In the genomic region with DNA sequence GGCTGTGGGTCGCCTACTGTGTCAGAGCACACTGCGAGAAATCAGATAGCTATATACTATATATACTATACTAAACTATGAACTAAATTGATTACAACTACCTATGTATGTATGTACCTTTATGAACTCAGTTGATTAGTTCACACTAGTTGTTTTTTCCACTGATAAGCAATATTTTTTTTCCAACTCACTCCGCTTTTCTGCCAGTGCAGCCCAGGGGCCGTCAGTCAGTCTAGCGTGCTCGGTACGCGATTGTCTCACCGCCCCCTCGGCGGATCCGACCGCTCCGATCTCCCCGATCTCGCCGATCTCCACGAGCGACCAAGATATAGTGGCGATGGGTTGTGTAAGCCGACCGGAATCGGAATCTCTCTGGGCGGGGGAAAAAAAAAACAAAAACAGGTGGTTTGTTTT, we compare ENCODE assay signal across 1 fruit fly cellular context.
TF ChIP-seq lines count a peak whose summit lies in the region.

No protein-coding gene starts in this region.

TF ChIP-seq in whole organism, embryonic, 481 proteins besides CTCF, POLR2A, EP300 and RAD21 (continued from another document and continues in another):
- TF ChIP-seq chn (GFP tag; optimal IDR thresholded peaks at IDR 0.05; lab: Kevin White, UChicago), result peak; percentile 22
- TF ChIP-seq CG13287 (GFP tag; IDR thresholded peaks at IDR 0.05; lab: Robert Waterston, UW; ENCODE audit: partially characterized antibody), result no peak; the same call in 1 of the 2 replicates
- peak; percentile 78 for TF ChIP-seq CG17829 (tag; optimal IDR thresholded peaks at IDR 0.05; lab: Kevin White, UChicago)
- no peak for TF ChIP-seq CG30020 (tag; optimal IDR thresholded peaks at IDR 0.05; lab: Kevin White, UChicago)
- peak; percentile 93 for TF ChIP-seq Awh (GFP tag; IDR thresholded peaks at IDR 0.05; lab: Robert Waterston, UW)
- peak; percentile 47 for TF ChIP-seq fd64A (GFP tag; optimal IDR thresholded peaks at IDR 0.05; lab: Kevin White, UChicago)
- peak; percentile 85 for TF ChIP-seq Rx (GFP tag; IDR thresholded peaks at IDR 0.05; lab: Robert Waterston, UW)
- peak; percentile 76 for TF ChIP-seq lilli (GFP tag; optimal IDR thresholded peaks at IDR 0.05; lab: Kevin White, UChicago)
- no peak for TF ChIP-seq Elba2 (GFP tag; optimal IDR thresholded peaks at IDR 0.05; lab: Kevin White, UChicago)
- peak; percentile 47 for TF ChIP-seq emc (GFP tag; optimal IDR thresholded peaks at IDR 0.05; lab: Kevin White, UChicago)
- peak; percentile 73 for TF ChIP-seq CG15011 (GFP tag; optimal IDR thresholded peaks at IDR 0.05; lab: Kevin White, UChicago)
- TF ChIP-seq ERR (GFP tag; optimal IDR thresholded peaks at IDR 0.05; lab: Kevin White, UChicago), result no peak
- peak; percentile 58 for TF ChIP-seq CG18764 (GFP tag; optimal IDR thresholded peaks at IDR 0.05; lab: Kevin White, UChicago)
- TF ChIP-seq CG3847 (GFP tag; IDR thresholded peaks at IDR 0.05; lab: Robert Waterston, UW), result peak; percentile 84
- TF ChIP-seq mam (GFP tag; optimal IDR thresholded peaks at IDR 0.05; lab: Kevin White, UChicago), result peak; percentile 83
- TF ChIP-seq BEAF-32 (GFP tag; optimal IDR thresholded peaks at IDR 0.05; lab: Kevin White, UChicago), result no peak
- no peak for TF ChIP-seq CG4707 (GFP tag; optimal IDR thresholded peaks at IDR 0.05; lab: Kevin White, UChicago)
- peak; percentile 86 for TF ChIP-seq Optix (GFP tag; IDR thresholded peaks at IDR 0.05; lab: Robert Waterston, UW)
- peak; percentile 88 for TF ChIP-seq tap (tag; optimal IDR thresholded peaks at IDR 0.05; lab: Kevin White, UChicago)
- TF ChIP-seq slbo (GFP tag; IDR thresholded peaks at IDR 0.05; lab: Robert Waterston, UW), result peak; percentile 89
- peak; percentile 69 for TF ChIP-seq CG4328 (GFP tag; optimal IDR thresholded peaks at IDR 0.05; lab: Kevin White, UChicago)
- TF ChIP-seq nmo (GFP tag; optimal IDR thresholded peaks at IDR 0.05; lab: Kevin White, UChicago), result peak; percentile 79
- peak; percentile 82 for TF ChIP-seq ken (GFP tag; IDR thresholded peaks at IDR 0.05; lab: Robert Waterston, UW)
- no peak for TF ChIP-seq CG14965 (GFP tag; optimal IDR thresholded peaks at IDR 0.05; lab: Kevin White, UChicago; ENCODE audit: borderline replicate concordance)
- TF ChIP-seq CG15479 (GFP tag; optimal IDR thresholded peaks at IDR 0.05; lab: Kevin White, UChicago), result no peak
- TF ChIP-seq CG7839 (tag; optimal IDR thresholded peaks at IDR 0.05; lab: Kevin White, UChicago), result peak; percentile 90
- TF ChIP-seq CG13296 (GFP tag; optimal IDR thresholded peaks at IDR 0.05; lab: Kevin White, UChicago), result peak; percentile 80
- peak; percentile 62 for TF ChIP-seq CG5953 (GFP tag; IDR thresholded peaks at IDR 0.05; lab: Robert Waterston, UW)
- TF ChIP-seq zen2 (GFP tag; IDR thresholded peaks at IDR 0.05; lab: Robert Waterston, UW; ENCODE audit: partially characterized antibody), result no peak
- peak; percentile 25 for TF ChIP-seq Myb (GFP tag; optimal IDR thresholded peaks at IDR 0.05; lab: Kevin White, UChicago)
- no peak for TF ChIP-seq Spps (tag; optimal IDR thresholded peaks at IDR 0.05; lab: Kevin White, UChicago)
- peak in 1 of 2 experiments; percentile 61 for TF ChIP-seq bsh (GFP tag; optimal IDR thresholded peaks at IDR 0.05; lab: Kevin White, UChicago)
- TF ChIP-seq trem (tag; optimal IDR thresholded peaks at IDR 0.05; lab: Kevin White, UChicago), result peak; percentile 22
- TF ChIP-seq CG6654 (GFP tag; optimal IDR thresholded peaks at IDR 0.05; lab: Kevin White, UChicago), result peak; percentile 22
- peak; percentile 35 to 86 for TF ChIP-seq Hr51 (GFP tag; optimal IDR thresholded peaks at IDR 0.05; lab: Kevin White, UChicago)
- peak; percentile 81 for TF ChIP-seq gro (GFP tag; optimal IDR thresholded peaks at IDR 0.05; lab: Kevin White, UChicago)
- TF ChIP-seq CG2712 (tag; optimal IDR thresholded peaks at IDR 0.05; lab: Kevin White, UChicago), result peak; percentile 84
- no peak for TF ChIP-seq Dll (GFP tag; IDR thresholded peaks at IDR 0.05; lab: Robert Waterston, UW; ENCODE audit: partially characterized antibody)
- TF ChIP-seq br (optimal IDR thresholded peaks at IDR 0.05; lab: Kevin White, UChicago), result no peak
- peak; percentile 50 for TF ChIP-seq CG34376 (GFP tag; optimal IDR thresholded peaks at IDR 0.05; lab: Kevin White, UChicago)
- peak; percentile 29 for TF ChIP-seq CG9609 (GFP tag; optimal IDR thresholded peaks at IDR 0.05; lab: Kevin White, UChicago)
- TF ChIP-seq Blimp-1 (GFP tag; optimal IDR thresholded peaks at IDR 0.05; lab: Kevin White, UChicago), result peak; percentile 76
- peak; percentile 89 for TF ChIP-seq esg (GFP tag; conservative IDR thresholded peaks at IDR 0.05; lab: Robert Waterston, UW)
- TF ChIP-seq Gsc (GFP tag; IDR thresholded peaks at IDR 0.05; lab: Robert Waterston, UW), result peak; percentile 84
- no peak for TF ChIP-seq pros (GFP tag; optimal IDR thresholded peaks at IDR 0.05; lab: Kevin White, UChicago)
- no peak for TF ChIP-seq CG15601 (tag; optimal IDR thresholded peaks at IDR 0.05; lab: Kevin White, UChicago)
- peak; percentile 79 for TF ChIP-seq seq (GFP tag; IDR thresholded peaks at IDR 0.05; lab: Robert Waterston, UW)
- peak; percentile 89 for TF ChIP-seq B-H1 (GFP tag; IDR thresholded peaks at IDR 0.05; lab: Robert Waterston, UW)
- TF ChIP-seq Chrac-16 (GFP tag; optimal IDR thresholded peaks at IDR 0.05; lab: Kevin White, UChicago), result peak; percentile 64
- TF ChIP-seq Rfx (GFP tag; IDR thresholded peaks at IDR 0.05; lab: Robert Waterston, UW), result peak; percentile 96
- peak; percentile 82 for TF ChIP-seq ssp (GFP tag; IDR thresholded peaks at IDR 0.05; lab: Robert Waterston, UW)
- TF ChIP-seq CG12659 (GFP tag; optimal IDR thresholded peaks at IDR 0.05; lab: Kevin White, UChicago), result peak; percentile 79
- peak; percentile 47 for TF ChIP-seq zfh2 (GFP tag; optimal IDR thresholded peaks at IDR 0.05; lab: Kevin White, UChicago)
- no peak for TF ChIP-seq B-H2 (GFP tag; optimal IDR thresholded peaks at IDR 0.05; lab: Kevin White, UChicago)
- peak; percentile 15 for TF ChIP-seq gcm2 (GFP tag; optimal IDR thresholded peaks at IDR 0.05; lab: Kevin White, UChicago)
- peak; percentile 94 for TF ChIP-seq CG18599 (GFP tag; optimal IDR thresholded peaks at IDR 0.05; lab: Kevin White, UChicago)
- TF ChIP-seq Sry-β (GFP tag; optimal IDR thresholded peaks at IDR 0.05; lab: Kevin White, UChicago), result no peak
- no peak for TF ChIP-seq CG3065 (GFP tag; optimal IDR thresholded peaks at IDR 0.05; lab: Kevin White, UChicago)
- peak; percentile 57 for TF ChIP-seq CG8281 (tag; optimal IDR thresholded peaks at IDR 0.05; lab: Kevin White, UChicago)
- TF ChIP-seq disco-r (GFP tag; optimal IDR thresholded peaks at IDR 0.05; lab: Kevin White, UChicago), result peak; percentile 30
- peak; percentile 46 for TF ChIP-seq CG4854 (GFP tag; optimal IDR thresholded peaks at IDR 0.05; lab: Kevin White, UChicago)
- peak; percentile 93 for TF ChIP-seq al (GFP tag; IDR thresholded peaks at IDR 0.05; lab: Robert Waterston, UW)
- no peak for TF ChIP-seq YL-1 (GFP tag; optimal IDR thresholded peaks at IDR 0.05; lab: Kevin White, UChicago)
- TF ChIP-seq Hey (tag; optimal IDR thresholded peaks at IDR 0.05; lab: Kevin White, UChicago), result peak; percentile 14
- TF ChIP-seq Hmx (GFP tag; optimal IDR thresholded peaks at IDR 0.05; lab: Kevin White, UChicago), result peak; percentile 41
- TF ChIP-seq CG18262 (tag; optimal IDR thresholded peaks at IDR 0.05; lab: Kevin White, UChicago), result peak; percentile 77
- peak; percentile 80 for TF ChIP-seq CG5180 (GFP tag; optimal IDR thresholded peaks at IDR 0.05; lab: Kevin White, UChicago)
- peak; percentile 35 for TF ChIP-seq slou (GFP tag; optimal IDR thresholded peaks at IDR 0.05; lab: Kevin White, UChicago)
- TF ChIP-seq CG17912 (GFP tag; optimal IDR thresholded peaks at IDR 0.05; lab: Kevin White, UChicago), result no peak
- TF ChIP-seq CG10462 (GFP tag; optimal IDR thresholded peaks at IDR 0.05; lab: Kevin White, UChicago), result peak; percentile 28
- peak; percentile 90 for TF ChIP-seq CG1603 (tag; optimal IDR thresholded peaks at IDR 0.05; lab: Kevin White, UChicago)
- no peak for TF ChIP-seq bigmax (GFP tag; optimal IDR thresholded peaks at IDR 0.05; lab: Kevin White, UChicago)
- no peak for TF ChIP-seq Trl (optimal IDR thresholded peaks at IDR 0.05; lab: Kevin White, UChicago)
- peak; percentile 56 for TF ChIP-seq Trl (GFP tag; optimal IDR thresholded peaks at IDR 0.05; lab: Kevin White, UChicago)
- peak; percentile 58 for TF ChIP-seq gsb-n (tag; optimal IDR thresholded peaks at IDR 0.05; lab: Kevin White, UChicago)
- peak; percentile 70 for TF ChIP-seq CG1233 (GFP tag; optimal IDR thresholded peaks at IDR 0.05; lab: Kevin White, UChicago)
- peak; percentile 86 for TF ChIP-seq CG12071 (GFP tag; optimal IDR thresholded peaks at IDR 0.05; lab: Kevin White, UChicago)
- TF ChIP-seq cato (GFP tag; optimal IDR thresholded peaks at IDR 0.05; lab: Kevin White, UChicago; ENCODE audit: borderline replicate concordance), result peak; percentile 48
- peak; percentile 28 for TF ChIP-seq vfl (GFP tag; optimal IDR thresholded peaks at IDR 0.05; lab: Kevin White, UChicago)
- peak; percentile 73 for TF ChIP-seq CG17385 (GFP tag; optimal IDR thresholded peaks at IDR 0.05; lab: Kevin White, UChicago)
- peak; percentile 77 for TF ChIP-seq CG1024 (GFP tag; IDR thresholded peaks at IDR 0.05; lab: Robert Waterston, UW)
- peak; percentile 79 for TF ChIP-seq CG13424 (tag; optimal IDR thresholded peaks at IDR 0.05; lab: Kevin White, UChicago)
- peak; percentile 11 for TF ChIP-seq CG17186 (GFP tag; optimal IDR thresholded peaks at IDR 0.05; lab: Kevin White, UChicago)
- peak; percentile 39; the same call in 1 of the 2 replicates for TF ChIP-seq bowl (GFP tag; IDR thresholded peaks at IDR 0.05; lab: Robert Waterston, UW)
- TF ChIP-seq z (GFP tag; IDR thresholded peaks at IDR 0.05; lab: Robert Waterston, UW), result 0 out of 3 replicates have a peak, but pooled peaks have one; percentile 49
- no peak for TF ChIP-seq insv (GFP tag; optimal IDR thresholded peaks at IDR 0.05; lab: Kevin White, UChicago)
- peak; percentile 71 for TF ChIP-seq pnt (GFP tag; optimal IDR thresholded peaks at IDR 0.05; lab: Kevin White, UChicago)
- TF ChIP-seq ewg (GFP tag; optimal IDR thresholded peaks at IDR 0.05; lab: Kevin White, UChicago), result peak; percentile 50
- no peak for TF ChIP-seq Doc3 (GFP tag; IDR thresholded peaks at IDR 0.05; lab: Robert Waterston, UW; ENCODE audit: partially characterized antibody)
- TF ChIP-seq wdn (GFP tag; IDR thresholded peaks at IDR 0.05; lab: Robert Waterston, UW), result peak; percentile 85
- peak; percentile 40 for TF ChIP-seq zf30C (GFP tag; optimal IDR thresholded peaks at IDR 0.05; lab: Kevin White, UChicago)
- peak; percentile 69 for TF ChIP-seq wor (GFP tag; IDR thresholded peaks at IDR 0.05; lab: Robert Waterston, UW)
- TF ChIP-seq Stat92E (GFP tag; optimal IDR thresholded peaks at IDR 0.05; lab: Kevin White, UChicago), result no peak
- TF ChIP-seq lbe (GFP tag; optimal IDR thresholded peaks at IDR 0.05; lab: Kevin White, UChicago), result no peak
- TF ChIP-seq CG2202 (tag; optimal IDR thresholded peaks at IDR 0.05; lab: Kevin White, UChicago), result no peak
- peak; percentile 42 for TF ChIP-seq CG1792 (GFP tag; optimal IDR thresholded peaks at IDR 0.05; lab: Kevin White, UChicago)
- peak; percentile 32 for TF ChIP-seq pb (GFP tag; optimal IDR thresholded peaks at IDR 0.05; lab: Kevin White, UChicago)
- peak; percentile 80 for TF ChIP-seq CG12391 (tag; optimal IDR thresholded peaks at IDR 0.05; lab: Kevin White, UChicago)
- no peak for TF ChIP-seq CG13123 (GFP tag; optimal IDR thresholded peaks at IDR 0.05; lab: Kevin White, UChicago)
- peak; percentile 97 for TF ChIP-seq Med (GFP tag; lab: Kevin White, UChicago)
- TF ChIP-seq knrl (GFP tag; IDR thresholded peaks at IDR 0.05; lab: Robert Waterston, UW; ENCODE audit: partially characterized antibody), result no peak
- TF ChIP-seq CG6254 (GFP tag; optimal IDR thresholded peaks at IDR 0.05; lab: Kevin White, UChicago), result peak; percentile 61
- peak; percentile 65 for TF ChIP-seq tup (GFP tag; optimal IDR thresholded peaks at IDR 0.05; lab: Kevin White, UChicago)
- peak; percentile 95 for TF ChIP-seq CG7372 (GFP tag; IDR thresholded peaks at IDR 0.05; lab: Robert Waterston, UW)
- peak; percentile 49 for TF ChIP-seq sd (tag; optimal IDR thresholded peaks at IDR 0.05; lab: Kevin White, UChicago)
- TF ChIP-seq CG30403 (GFP tag; optimal IDR thresholded peaks at IDR 0.05; lab: Kevin White, UChicago), result peak; percentile 83
- no peak for TF ChIP-seq hb (GFP tag; IDR thresholded peaks at IDR 0.05; lab: Robert Waterston, UW; ENCODE audit: partially characterized antibody)
- peak; percentile 48 for TF ChIP-seq CG12299 (tag; optimal IDR thresholded peaks at IDR 0.05; lab: Kevin White, UChicago)
- TF ChIP-seq kni (GFP tag; optimal IDR thresholded peaks at IDR 0.05; lab: Kevin White, UChicago), result no peak
- no peak for TF ChIP-seq CG9797 (GFP tag; optimal IDR thresholded peaks at IDR 0.05; lab: Kevin White, UChicago)
- TF ChIP-seq CG9437 (GFP tag; optimal IDR thresholded peaks at IDR 0.05; lab: Kevin White, UChicago), result peak; percentile 49
- TF ChIP-seq fd102C (GFP tag; optimal IDR thresholded peaks at IDR 0.05; lab: Kevin White, UChicago), result no peak
- peak; percentile 57 for TF ChIP-seq sqz (GFP tag; optimal IDR thresholded peaks at IDR 0.05; lab: Kevin White, UChicago)
- TF ChIP-seq Dbx (GFP tag; IDR thresholded peaks at IDR 0.05; lab: Robert Waterston, UW), result peak; percentile 93
- peak; percentile 81 for TF ChIP-seq fd96Cb (tag; optimal IDR thresholded peaks at IDR 0.05; lab: Kevin White, UChicago)
- TF ChIP-seq eve (GFP tag; optimal IDR thresholded peaks at IDR 0.05; lab: Kevin White, UChicago), result no peak
- peak; percentile 11 for TF ChIP-seq NC2β (GFP tag; optimal IDR thresholded peaks at IDR 0.05; lab: Kevin White, UChicago)
- TF ChIP-seq crol (GFP tag; IDR thresholded peaks at IDR 0.05; lab: Robert Waterston, UW), result peak; percentile 79
- peak; percentile 50 for TF ChIP-seq exex (tag; optimal IDR thresholded peaks at IDR 0.05; lab: Kevin White, UChicago)
- TF ChIP-seq CG3407 (GFP tag; optimal IDR thresholded peaks at IDR 0.05; lab: Kevin White, UChicago), result peak; percentile 56
- TF ChIP-seq grau (tag; optimal IDR thresholded peaks at IDR 0.05; lab: Kevin White, UChicago), result peak; percentile 81
- TF ChIP-seq Dp (GFP tag; optimal IDR thresholded peaks at IDR 0.05; lab: Kevin White, UChicago), result no peak
- TF ChIP-seq mirr (GFP tag; optimal IDR thresholded peaks at IDR 0.05; lab: Kevin White, UChicago), result peak; percentile 21
- TF ChIP-seq CG33557 (GFP tag; optimal IDR thresholded peaks at IDR 0.05; lab: Kevin White, UChicago), result no peak
- TF ChIP-seq CG15269 (tag; optimal IDR thresholded peaks at IDR 0.05; lab: Kevin White, UChicago), result peak; percentile 84
- TF ChIP-seq CG17568 (GFP tag; optimal IDR thresholded peaks at IDR 0.05; lab: Kevin White, UChicago), result no peak
- peak; percentile 82 for TF ChIP-seq Deaf1 (tag; optimal IDR thresholded peaks at IDR 0.05; lab: Kevin White, UChicago)
